Worm (Caenorhabditis elegans): ENCODE results near the gene ZK632.9.

ZK632.9 gene

DNA sequence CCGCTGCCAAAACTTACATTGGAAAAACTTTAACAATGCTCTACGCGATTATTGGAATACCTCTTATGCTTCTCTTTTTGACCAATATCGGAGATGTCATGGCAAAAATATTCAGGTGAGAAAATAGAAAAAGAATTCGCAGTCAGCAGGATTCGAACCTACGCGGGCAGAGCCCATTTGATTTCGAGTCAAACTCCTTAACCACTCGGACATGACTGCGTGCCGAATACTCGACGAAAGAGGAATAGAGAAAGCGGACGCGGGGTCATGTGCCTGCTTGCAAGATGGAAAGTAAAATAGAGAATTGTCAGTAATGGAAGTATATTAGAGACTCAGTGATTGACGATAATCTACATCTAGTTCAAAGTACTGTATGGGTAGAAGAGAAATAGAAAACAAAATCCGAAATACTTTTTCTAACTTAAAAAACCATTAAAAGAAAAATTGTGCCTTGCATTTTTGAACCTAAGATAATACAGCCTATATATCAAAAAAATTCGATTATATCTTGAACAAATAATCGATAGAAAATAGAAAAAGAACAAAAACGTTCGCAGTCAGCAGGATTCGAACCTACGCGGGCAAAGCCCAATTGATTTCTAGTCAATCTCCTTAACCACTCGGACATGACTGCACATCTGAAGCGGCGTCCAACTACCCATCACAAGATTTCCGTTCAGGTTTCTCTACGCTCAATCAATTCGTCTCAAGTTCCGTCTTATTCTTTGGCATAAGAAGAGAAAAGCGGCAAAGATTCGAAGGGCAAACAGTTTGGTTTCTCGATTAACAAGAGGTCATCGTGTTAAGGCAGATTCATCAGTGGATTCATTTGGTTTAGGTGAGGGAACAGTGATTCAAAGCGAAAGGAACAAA, 36.5 kb upstream of the ZK632.9 start (continued):
- TF ChIP-seq F23B12.7 (tag; optimal IDR thresholded peaks at IDR 0.05; ENCODE audit: insufficient read depth) (no peak), chd-7 (tag; optimal IDR thresholded peaks at IDR 0.05) (peak; percentile 74), cebp-1 (GFP tag; IDR thresholded peaks at IDR 0.05) (no peak; the same call in 1 of the 2 replicates), cebp-1 (tag; optimal IDR thresholded peaks at IDR 0.05) (peak; percentile 66), F52B5.7 (tag; optimal IDR thresholded peaks at IDR 0.05) (peak; percentile 76), hsf-1 (GFP tag; IDR thresholded peaks at IDR 0.05) (peak; percentile 66), dpff-1 (tag; optimal IDR thresholded peaks at IDR 0.05) (no peak), mes-4 (tag; optimal IDR thresholded peaks at IDR 0.05) (peak; percentile 15), C06A6.2 (GFP tag; conservative IDR thresholded peaks at IDR 0.05) (no peak), B0019.2 (GFP tag; conservative IDR thresholded peaks at IDR 0.05) (no peak), lin-54 (GFP tag; optimal IDR thresholded peaks at IDR 0.05) (peak; percentile 67), ekl-4 (GFP tag; IDR thresholded peaks at IDR 0.05) (peak; percentile 61), snpc-3.4 (tag; optimal IDR thresholded peaks at IDR 0.05) (peak; percentile 54), nhr-90 (tag; optimal IDR thresholded peaks at IDR 0.05) (peak; percentile 78), dox-1 (GFP tag; IDR thresholded peaks at IDR 0.05) (peak; percentile 72), Y56A3A.18 (GFP tag; IDR thresholded peaks at IDR 0.05) (peak; percentile 71; the same call in 1 of the 2 replicates), xnd-1 (tag; optimal IDR thresholded peaks at IDR 0.05) (no peak), nhr-120 (GFP tag; IDR thresholded peaks at IDR 0.05) (no peak), repo-1 (tag; optimal IDR thresholded peaks at IDR 0.05) (no peak), zim-3 (tag; optimal IDR thresholded peaks at IDR 0.05) (peak; percentile 80), bed-2 (GFP tag; IDR thresholded peaks at IDR 0.05) (no peak), egl-18 (GFP tag; IDR thresholded peaks at IDR 0.05) (no peak), attf-6 (GFP tag; IDR thresholded peaks at IDR 0.05) (no peak), F49E8.2 (tag; optimal IDR thresholded peaks at IDR 0.05; ENCODE audit: insufficient read depth) (no peak), dpl-1 (GFP tag; optimal IDR thresholded peaks at IDR 0.05) (no peak), somi-1 (GFP tag; optimal IDR thresholded peaks at IDR 0.05) (peak; percentile 38), die-1 (tag; optimal IDR thresholded peaks at IDR 0.05) (peak; percentile 86), lir-1 (GFP tag; conservative IDR thresholded peaks at IDR 0.05) (no peak), snpc-1.3 (tag; optimal IDR thresholded peaks at IDR 0.05; ENCODE audit: insufficient read depth) (peak; percentile 53), egl-44 (GFP tag; IDR thresholded peaks at IDR 0.05) (peak; percentile 75; the same call in 1 of the 2 replicates), unc-130 (GFP tag; optimal IDR thresholded peaks at IDR 0.05) (peak; percentile 51), tlf-1 (GFP tag; optimal IDR thresholded peaks at IDR 0.05) (peak; percentile 23), let-607 (tag; optimal IDR thresholded peaks at IDR 0.05) (peak in 1 of 2 experiments; percentile 4), fkh-3 (tag; optimal IDR thresholded peaks at IDR 0.05) (no peak), attf-3 (GFP tag; conservative IDR thresholded peaks at IDR 0.05) (0 out of 2 replicates have a peak, but pooled peaks have one; percentile 37), ceh-91 (GFP tag; IDR thresholded peaks at IDR 0.05) (no peak), B0336.3 (GFP tag; IDR thresholded peaks at IDR 0.05) (peak; percentile 79), gei-17 (GFP tag; optimal IDR thresholded peaks at IDR 0.05) (no peak), C17E4.6 (GFP tag; IDR thresholded peaks at IDR 0.05) (no peak), tbx-9 (tag; optimal IDR thresholded peaks at IDR 0.05; ENCODE audit: borderline replicate concordance) (no peak), ztf-26 (tag; optimal IDR thresholded peaks at IDR 0.05) (peak; percentile 47), D2030.7 (GFP tag; IDR thresholded peaks at IDR 0.05) (0 out of 2 replicates have a peak, but pooled peaks have one; percentile 27), sptf-2 (GFP tag; optimal IDR thresholded peaks at IDR 0.05) (no peak)

Data from whole organism, young adult.